Worm (Caenorhabditis elegans) whole organism, late embryonic: Measurements from ENCODE around the gene K10H10.10.
A peak's percentile ranks its signal among the peaks of the same experiment; 100 is the strongest.

Experiments
- C08G9.2 ChIP-seq: sonication (generic microtip); optimal IDR thresholded peaks from 2 replicates; lab custom pipeline; 2016; ENCODE audit warnings: mild to moderate bottlenecking, missing genetic modification characterization, moderate library complexity, missing compliant biosample characterization
- C38D4.7 ChIP-seq: fragments of 200-800 bp; sonication (Bioruptor generic); optimal IDR thresholded peaks from 2 replicates; lab custom pipeline; 2018; ENCODE audit warnings: mild to moderate bottlenecking, missing genetic modification characterization, moderate library complexity, missing compliant biosample characterization
- F13H6.1 ChIP-seq: sonication (generic microtip); optimal IDR thresholded peaks from 2 replicates; lab custom pipeline; 2016; ENCODE audit warnings: missing genetic modification characterization, missing compliant biosample characterization
- K02D7.2 ChIP-seq: sonication (generic microtip); optimal IDR thresholded peaks from 2 replicates; lab custom pipeline; 2017; ENCODE audit warnings: mild to moderate bottlenecking, missing genetic modification characterization, missing compliant biosample characterization
- K09A11.1 ChIP-seq: sonication (generic microtip); optimal IDR thresholded peaks from 2 replicates; lab custom pipeline; 2017; ENCODE audit warnings: antibody characterized with exemption, mild to moderate bottlenecking, missing genetic modification characterization, missing compliant biosample characterization; ENCODE audit not compliant: insufficient read depth
- T23F11.4 ChIP-seq: fragments of 200-800 bp; sonication (Bioruptor generic); optimal IDR thresholded peaks from 2 replicates; lab custom pipeline; 2018; ENCODE audit warnings: mild to moderate bottlenecking, missing genetic modification characterization, missing compliant biosample characterization
- Y22D7AL.16 ChIP-seq: sonication (generic microtip); optimal IDR thresholded peaks from 2 replicates; lab custom pipeline; 2016; ENCODE audit warnings: missing genetic modification characterization, missing compliant biosample characterization
- ama-1 ChIP-seq: fragments of 150-350 bp; optimal IDR thresholded peaks from 2 replicates; lab custom pipeline; 2014
- ceh-14 ChIP-seq: sonication (generic microtip); optimal IDR thresholded peaks from 2 replicates; lab custom pipeline; 2016; ENCODE audit warnings: missing genotype, missing genetic modification characterization, missing compliant biosample characterization
- ceh-2 ChIP-seq: sonication (generic microtip); optimal IDR thresholded peaks from 2 replicates; lab custom pipeline; 2016; ENCODE audit warnings: missing genotype, missing genetic modification characterization, missing compliant biosample characterization
- ceh-31 ChIP-seq: sonication (generic microtip); optimal IDR thresholded peaks from 2 replicates; lab custom pipeline; 2016; ENCODE audit warnings: missing genetic modification characterization, missing compliant biosample characterization
- ceh-9 ChIP-seq: sonication (generic microtip); optimal IDR thresholded peaks from 2 replicates; lab custom pipeline; 2016; ENCODE audit warnings: mild to moderate bottlenecking, missing genetic modification characterization, inconsistent platforms, missing compliant biosample characterization
- dve-1 ChIP-seq: sonication (generic microtip); optimal IDR thresholded peaks from 2 replicates; lab custom pipeline; 2017; ENCODE audit warnings: antibody characterized with exemption, mild to moderate bottlenecking, missing genetic modification characterization, missing compliant biosample characterization
- elt-2 ChIP-seq: sonication (generic microtip); optimal IDR thresholded peaks from 2 replicates; lab custom pipeline; 2016; ENCODE audit warnings: missing genetic modification reagents, missing genetic modification characterization, missing compliant biosample characterization
- ets-4 ChIP-seq: sonication (generic microtip); optimal IDR thresholded peaks from 2 replicates; lab custom pipeline; 2016; ENCODE audit warnings: missing genetic modification characterization, missing compliant biosample characterization
- eyg-1 ChIP-seq: sonication (generic microtip); optimal IDR thresholded peaks from 2 replicates; lab custom pipeline; 2016; ENCODE audit warnings: missing genotype, missing genetic modification characterization, missing compliant biosample characterization
- fax-1 ChIP-seq: sonication (generic microtip); optimal IDR thresholded peaks from 2 replicates; lab custom pipeline; 2016; ENCODE audit warnings: missing genotype, missing genetic modification characterization, missing compliant biosample characterization
- fkh-10 ChIP-seq: fragments of 150-350 bp; optimal IDR thresholded peaks from 2 replicates; lab custom pipeline; 2014; ENCODE audit warnings: missing biosample characterization, missing genetic modification reagents, missing genetic modification characterization
- gmeb-2 ChIP-seq: sonication (generic microtip); optimal IDR thresholded peaks from 2 replicates; lab custom pipeline; 2016; ENCODE audit warnings: missing genetic modification characterization, inconsistent platforms, missing compliant biosample characterization
- hlh-13 ChIP-seq: fragments of 200-800 bp; sonication (Bioruptor generic); optimal IDR thresholded peaks from 2 replicates; lab custom pipeline; 2018; ENCODE audit warnings: mild to moderate bottlenecking, missing genetic modification characterization, missing compliant biosample characterization
- hlh-8 ChIP-seq: sonication (generic microtip); optimal IDR thresholded peaks from 2 replicates; lab custom pipeline; 2016; ENCODE audit warnings: missing genotype, missing genetic modification characterization, missing compliant biosample characterization
- lin-11 ChIP-seq: fragments of 200-800 bp; sonication (Bioruptor generic); optimal IDR thresholded peaks from 2 replicates; lab custom pipeline; 2018; ENCODE audit warnings: mild to moderate bottlenecking, missing genetic modification characterization, missing compliant biosample characterization
- madf-2 ChIP-seq: sonication (generic microtip); optimal IDR thresholded peaks from 2 replicates; lab custom pipeline; 2017; ENCODE audit warnings: missing genetic modification characterization, missing compliant biosample characterization
- nfya-1 ChIP-seq: sonication (generic microtip); optimal IDR thresholded peaks from 2 replicates; lab custom pipeline; 2017; ENCODE audit warnings: missing genetic modification characterization, mild to moderate bottlenecking, missing compliant biosample characterization, antibody characterized with exemption, moderate library complexity
- nhr-11 ChIP-seq: fragments of 150-350 bp; optimal IDR thresholded peaks from 2 replicates; lab custom pipeline; 2014; ENCODE audit warnings: missing biosample characterization, missing genetic modification characterization
- nhr-232 ChIP-seq: sonication (generic microtip); optimal IDR thresholded peaks from 2 replicates; lab custom pipeline; 2016; ENCODE audit warnings: missing genetic modification characterization, missing compliant biosample characterization
- pax-1 ChIP-seq: fragments of 150-350 bp; optimal IDR thresholded peaks from 2 replicates; lab custom pipeline; 2014; ENCODE audit warnings: missing biosample characterization, missing genetic modification characterization
- pha-2 ChIP-seq: sonication (generic microtip); optimal IDR thresholded peaks from 2 replicates; lab custom pipeline; 2017; ENCODE audit warnings: mild to moderate bottlenecking, missing genetic modification characterization, missing compliant biosample characterization
- rnt-1 ChIP-seq: sonication (generic microtip); optimal IDR thresholded peaks from 2 replicates; lab custom pipeline; 2016; ENCODE audit warnings: missing genetic modification characterization, missing compliant biosample characterization
- sdc-2 ChIP-seq: sonication (generic microtip); optimal IDR thresholded peaks from 2 replicates; lab custom pipeline; 2016; ENCODE audit warnings: missing genotype, missing genetic modification characterization, missing compliant biosample characterization
- sox-2 ChIP-seq: fragments of 200-800 bp; sonication (Bioruptor generic); IDR thresholded peaks from 2 replicates; pipeline ENCODE4 v1.3.6; 2022; ENCODE audit warnings: missing genetic modification reagents, missing genetic modification characterization, missing compliant biosample characterization
- syd-9 ChIP-seq: sonication (generic microtip); optimal IDR thresholded peaks from 2 replicates; lab custom pipeline; 2016; ENCODE audit warnings: mild to moderate bottlenecking, missing genetic modification characterization, moderate library complexity, missing compliant biosample characterization
- tbx-2 ChIP-seq: sonication (generic microtip); optimal IDR thresholded peaks from 2 replicates; lab custom pipeline; 2016; ENCODE audit warnings: missing genetic modification characterization, missing compliant biosample characterization
- unc-3 ChIP-seq, 2 experiments: fragments of 200-800 bp in 1 of 2; sonication (Bioruptor generic) in 1 of 2; sonication (generic microtip) in 1 of 2; conservative IDR thresholded peaks in 1 of 2; optimal IDR thresholded peaks in 1 of 2; 2 replicates each; pipeline versions ENCODE4 v1.3.6 to Lab custom; 2016 to 2022; ENCODE audit warnings: missing compliant biosample characterization in 2 of 2, missing genetic modification characterization in 2 of 2, missing genetic modification reagents in 1 of 2
- unc-42 ChIP-seq: sonication (generic microtip); optimal IDR thresholded peaks from 2 replicates; lab custom pipeline; 2016; ENCODE audit warnings: missing genotype, missing genetic modification characterization, missing compliant biosample characterization
- unc-55 ChIP-seq: sonication (generic microtip); optimal IDR thresholded peaks from 2 replicates; lab custom pipeline; 2017; ENCODE audit warnings: missing biosample characterization, missing genetic modification reagents, missing genetic modification characterization
- ztf-16 ChIP-seq: sonication (generic microtip); optimal IDR thresholded peaks from 2 replicates; lab custom pipeline; 2017; ENCODE audit warnings: missing genetic modification characterization, missing compliant biosample characterization

The K10H10.10 gene

ce11 chrII:14510162-14510561 is 2.6 kb downstream of the K10H10.10 start:
- TF ChIP-seq elt-2 (tag; lab: Kevin White, UChicago) = peak; percentile 66
- TF ChIP-seq ceh-14 (tag; lab: Kevin White, UChicago) = no peak
- TF ChIP-seq, all 69 proteins: peak for 1

- TF ChIP-seq rnt-1 (tag; lab: Kevin White, UChicago) = no peak
- no peak for TF ChIP-seq K09A11.1 (tag; lab: Kevin White, UChicago)
- TF ChIP-seq eyg-1 (tag; lab: Kevin White, UChicago) = no peak
- TF ChIP-seq ceh-9 (tag; lab: Kevin White, UChicago) = no peak
- no peak for TF ChIP-seq elt-2 (tag; lab: Kevin White, UChicago)
- TF ChIP-seq unc-3 (GFP tag; conservative IDR thresholded peaks at IDR 0.05; lab: Robert Waterston, UW) = no peak
- TF ChIP-seq unc-3 (tag; optimal IDR thresholded peaks at IDR 0.05; lab: Kevin White, UChicago) = no peak
- no peak for TF ChIP-seq nhr-232
- no peak for TF ChIP-seq ztf-16 (tag; lab: Kevin White, UChicago)
- no peak for TF ChIP-seq syd-9 (tag; lab: Kevin White, UChicago)
- no peak for TF ChIP-seq unc-42 (tag; lab: Kevin White, UChicago)
These were observed 3.6 kb downstream of the K10H10.10 start, which contains the start of gene K10H10.13 for ce11 chrII:14511189-14511588. Gene K10H10.13 (minus strand): TSS chrII:14511289.

- TF ChIP-seq ceh-14 (tag; lab: Kevin White, UChicago) (no peak), unc-55 (GFP tag; lab: Kevin White, UChicago) (no peak), hlh-13 (no peak)
These were observed 7.5 kb downstream of the K10H10.10 start, which contains the start of gene K10H10.9 for ce11 chrII:14515017-14515416. Gene K10H10.9 (minus strand): TSS chrII:14515117.

ce11 chrII:14522037-14522436 is 14.5 kb downstream of the K10H10.10 start, which contains the start of gene btb-19:
Gene btb-19 (minus strand): TSS chrII:14522137.
- TF ChIP-seq Y22D7AL.16 (tag; lab: Kevin White, UChicago) = no peak
- no peak for TF ChIP-seq pax-1 (tag; lab: Kevin White, UChicago)
- TF ChIP-seq dve-1 = no peak
- TF ChIP-seq nfya-1 (tag; lab: Kevin White, UChicago) = no peak
- TF ChIP-seq fkh-10 (GFP tag; lab: Kevin White, UChicago) = no peak
- no peak for TF ChIP-seq K02D7.2 (tag; lab: Kevin White, UChicago)
- no peak for TF ChIP-seq ztf-16 (tag; lab: Kevin White, UChicago)

ce11 chrII:14523070-14523572 is 15.6 kb downstream of the K10H10.10 start, which contains the start of gene btb-20:
Gene btb-20 (minus strand): TSS chrII:14523522.
- TF ChIP-seq tbx-2 (tag; lab: Kevin White, UChicago) (no peak), T23F11.4 (no peak)

- TF ChIP-seq ceh-31 (tag; lab: Kevin White, UChicago) (no peak), sox-2 (no peak), lin-11 (tag; lab: Kevin White, UChicago) (no peak), hlh-8 (tag; lab: Kevin White, UChicago) (no peak), rnt-1 (tag; lab: Kevin White, UChicago) (no peak), madf-2 (tag; lab: Kevin White, UChicago) (no peak), F13H6.1 (tag; lab: Kevin White, UChicago) (no peak), pax-1 (tag; lab: Kevin White, UChicago) (no peak)
These were observed 16.2 kb downstream of the K10H10.10 start, which contains the start of gene pot-2 for ce11 chrII:14523645-14524223. Gene pot-2 (plus strand): TSS chrII:14524173.

- TF ChIP-seq pha-2 = no peak
- TF ChIP-seq pax-1 (tag; lab: Kevin White, UChicago) = no peak
- no peak for TF ChIP-seq dve-1
- TF ChIP-seq Y22D7AL.16 (tag; lab: Kevin White, UChicago) = no peak
- no peak for TF ChIP-seq C38D4.7 (GFP tag; lab: Kevin White, UChicago)
- TF ChIP-seq ceh-2 (tag; lab: Kevin White, UChicago) = no peak
- no peak for TF ChIP-seq fkh-10 (GFP tag; lab: Kevin White, UChicago)
- no peak for TF ChIP-seq T23F11.4
- no peak for TF ChIP-seq ama-1 (lab: Kevin White, UChicago)
- TF ChIP-seq sdc-2 (tag; lab: Kevin White, UChicago) = no peak
- TF ChIP-seq ets-4 (tag; lab: Kevin White, UChicago) = no peak
- TF ChIP-seq rnt-1 (tag; lab: Kevin White, UChicago) = no peak
- no peak for TF ChIP-seq C08G9.2 (tag; lab: Kevin White, UChicago)
- TF ChIP-seq nhr-11 = no peak
- no peak for TF ChIP-seq gmeb-2 (tag; lab: Kevin White, UChicago)
- TF ChIP-seq fax-1 = no peak
These were observed 17.4 kb downstream of the K10H10.10 start, which contains the start of gene F57C2.4 for ce11 chrII:14525013-14525412. Gene F57C2.4 (plus strand): TSS chrII:14525313.
